Worm (Caenorhabditis elegans) whole organism, young adult: Measurements from ENCODE around the gene ent-5.
A peak's percentile ranks its signal among the peaks of the same experiment; 100 is the strongest.

Source experiments
- B0336.3 ChIP-seq: fragments of 200-800 bp; sonication (Bioruptor generic); IDR thresholded peaks from 2 replicates; pipeline ENCODE4 v1.3.6; 2022; ENCODE audit warnings: missing genetic modification characterization, missing compliant biosample characterization
- C17E4.6 ChIP-seq: fragments of 200-800 bp; sonication (Bioruptor generic); IDR thresholded peaks from 2 replicates; pipeline ENCODE4 v1.3.6; 2022; ENCODE audit warnings: missing genetic modification reagents, missing genetic modification characterization, missing compliant biosample characterization
- F10E7.11 ChIP-seq: sonication (generic microtip); optimal IDR thresholded peaks from 2 replicates; lab custom pipeline; 2017; ENCODE audit warnings: mild to moderate bottlenecking, missing genetic modification characterization, moderate library complexity, missing compliant biosample characterization
- F37B4.10 ChIP-seq: fragments of 200-800 bp; sonication (Bioruptor generic); IDR thresholded peaks from 2 replicates; pipeline ENCODE4 v1.3.6; 2022; ENCODE audit warnings: missing genetic modification characterization, missing compliant biosample characterization
- K11D2.4 ChIP-seq: fragments of 200-800 bp; sonication (Bioruptor generic); IDR thresholded peaks from 2 replicates; pipeline ENCODE4 v1.3.6; 2022; ENCODE audit warnings: missing genetic modification reagents, missing genetic modification characterization, missing compliant biosample characterization
- K12H6.12 ChIP-seq: fragments of 200-800 bp; sonication (Bioruptor generic); optimal IDR thresholded peaks from 2 replicates; lab custom pipeline; 2018; ENCODE audit warnings: mild to moderate bottlenecking, missing genetic modification characterization, missing compliant biosample characterization
- Y67H2A.10 ChIP-seq: fragments of 200-800 bp; sonication (Bioruptor generic); conservative IDR thresholded peaks from 2 replicates; pipeline ENCODE4 v1.3.6; 2022; ENCODE audit warnings: missing genetic modification reagents, missing genetic modification characterization, missing compliant biosample characterization
- akir-1 ChIP-seq: fragments of 200-800 bp; sonication (Bioruptor generic); optimal IDR thresholded peaks from 2 replicates; lab custom pipeline; 2018; ENCODE audit warnings: mild to moderate bottlenecking, missing genetic modification characterization, moderate library complexity, missing compliant biosample characterization
- athp-1 ChIP-seq: sonication (generic microtip); optimal IDR thresholded peaks from 2 replicates; lab custom pipeline; 2017; ENCODE audit warnings: mild to moderate bottlenecking, missing genetic modification characterization, missing compliant biosample characterization
- attf-5 ChIP-seq: fragments of 200-800 bp; sonication (Bioruptor generic); optimal IDR thresholded peaks from 2 replicates; lab custom pipeline; 2018; ENCODE audit warnings: mild to moderate bottlenecking, missing genetic modification characterization, missing compliant biosample characterization
- attf-6 ChIP-seq: fragments of 200-800 bp; sonication (Bioruptor generic); IDR thresholded peaks from 2 replicates; pipeline ENCODE4 v1.3.6; 2022; ENCODE audit warnings: missing genetic modification reagents, missing genetic modification characterization, missing compliant biosample characterization
- bed-1 ChIP-seq: fragments of 200-800 bp; sonication (Bioruptor generic); IDR thresholded peaks from 2 replicates; pipeline ENCODE4 v1.3.6; 2022; ENCODE audit warnings: missing genetic modification reagents, missing genetic modification characterization, missing compliant biosample characterization
- cebp-1 ChIP-seq, 2 experiments: fragments of 200-800 bp in 1 of 2; sonication (Bioruptor generic) in 1 of 2; sonication (generic microtip) in 1 of 2; IDR thresholded peaks in 1 of 2; optimal IDR thresholded peaks in 1 of 2; 2 replicates each; pipeline versions ENCODE4 v1.3.6 to Lab custom; 2017 to 2022; ENCODE audit warnings: missing compliant biosample characterization in 2 of 2, missing genetic modification characterization in 2 of 2, mild to moderate bottlenecking in 1 of 2, missing genetic modification reagents in 1 of 2, moderate library complexity in 1 of 2
- ceh-27 ChIP-seq: fragments of 200-800 bp; sonication (Bioruptor generic); optimal IDR thresholded peaks from 2 replicates; lab custom pipeline; 2018; ENCODE audit warnings: mild to moderate bottlenecking, missing genetic modification characterization, moderate library complexity, missing compliant biosample characterization
- ceh-58 ChIP-seq: fragments of 200-800 bp; sonication (Bioruptor generic); IDR thresholded peaks from 2 replicates; pipeline ENCODE4 v1.3.6; 2022; ENCODE audit warnings: missing genetic modification characterization, missing compliant biosample characterization
- die-1 ChIP-seq: sonication (generic microtip); optimal IDR thresholded peaks from 2 replicates; lab custom pipeline; 2016; ENCODE audit warnings: missing genotype, mild to moderate bottlenecking, missing genetic modification characterization, missing compliant biosample characterization
- dox-1 ChIP-seq: fragments of 200-800 bp; sonication (Bioruptor generic); IDR thresholded peaks from 2 replicates; pipeline ENCODE4 v1.3.6; 2022; ENCODE audit warnings: missing genetic modification reagents, missing genetic modification characterization, missing compliant biosample characterization
- efl-1 ChIP-seq: fragments of 150-350 bp; optimal IDR thresholded peaks from 2 replicates; lab custom pipeline; 2014; ENCODE audit warnings: missing biosample characterization, missing genetic modification reagents, missing genetic modification characterization
- egl-18 ChIP-seq: fragments of 200-800 bp; sonication (Bioruptor generic); IDR thresholded peaks from 2 replicates; pipeline ENCODE4 v1.3.6; 2022; ENCODE audit warnings: missing genetic modification reagents, missing genetic modification characterization, missing compliant biosample characterization
- egl-44 ChIP-seq: fragments of 200-800 bp; sonication (Bioruptor generic); IDR thresholded peaks from 2 replicates; pipeline ENCODE4 v1.3.6; 2022; ENCODE audit warnings: missing genetic modification reagents, missing genetic modification characterization, missing compliant biosample characterization
- ets-4 ChIP-seq: fragments of 200-800 bp; sonication (Bioruptor generic); optimal IDR thresholded peaks from 2 replicates; lab custom pipeline; 2018; ENCODE audit warnings: mild to moderate bottlenecking, missing genetic modification characterization, missing compliant biosample characterization
- hlh-26 ChIP-seq: fragments of 200-800 bp; sonication (Bioruptor generic); conservative IDR thresholded peaks from 2 replicates; pipeline ENCODE4 v1.3.6; 2022; ENCODE audit warnings: missing genetic modification reagents, missing genetic modification characterization, missing compliant biosample characterization
- hmg-1.2 ChIP-seq: fragments of 200-800 bp; sonication (Bioruptor generic); IDR thresholded peaks from 2 replicates; pipeline ENCODE4 v1.3.6; 2022; ENCODE audit warnings: missing genetic modification reagents, missing genetic modification characterization, missing compliant biosample characterization
- lin-26 ChIP-seq: fragments of 200-800 bp; sonication (Bioruptor generic); IDR thresholded peaks from 2 replicates; pipeline ENCODE4 v1.3.6; 2022; ENCODE audit warnings: missing genetic modification reagents, missing genetic modification characterization, missing compliant biosample characterization
- lin-40 ChIP-seq: sonication (generic microtip); optimal IDR thresholded peaks from 2 replicates; lab custom pipeline; 2016; ENCODE audit warnings: missing genetic modification characterization, mild to moderate bottlenecking, missing compliant biosample characterization, missing genotype, missing genetic modification reagents
- madf-10 ChIP-seq: sonication (generic microtip); optimal IDR thresholded peaks from 2 replicates; lab custom pipeline; 2016; ENCODE audit warnings: mild to moderate bottlenecking, missing genetic modification characterization, missing compliant biosample characterization
- madf-3 ChIP-seq: fragments of 200-800 bp; sonication (Bioruptor generic); IDR thresholded peaks from 2 replicates; pipeline ENCODE4 v1.3.6; 2022; ENCODE audit warnings: missing genetic modification reagents, missing genetic modification characterization, missing compliant biosample characterization
- madf-8 ChIP-seq: fragments of 200-800 bp; sonication (Bioruptor generic); conservative IDR thresholded peaks from 2 replicates; pipeline ENCODE4 v1.3.6; 2022; ENCODE audit warnings: missing genetic modification reagents, missing genetic modification characterization, missing compliant biosample characterization
- mcd-1 ChIP-seq: fragments of 200-800 bp; sonication (Bioruptor generic); IDR thresholded peaks from 2 replicates; pipeline ENCODE4 v1.3.6; 2022; ENCODE audit warnings: missing genetic modification reagents, missing genetic modification characterization, missing compliant biosample characterization
- nfya-1 ChIP-seq: sonication (generic microtip); optimal IDR thresholded peaks from 2 replicates; lab custom pipeline; 2017; ENCODE audit warnings: antibody characterized with exemption, missing compliant biosample characterization, missing genetic modification characterization, borderline replicate concordance; ENCODE audit not compliant: insufficient read depth
- nfyb-1 ChIP-seq: fragments of 200-800 bp; sonication (Bioruptor generic); IDR thresholded peaks from 2 replicates; pipeline ENCODE4 v1.3.6; 2022; ENCODE audit warnings: missing genetic modification reagents, missing genetic modification characterization, missing compliant biosample characterization
- pbrm-1 ChIP-seq: fragments of 200-800 bp; sonication (Bioruptor generic); IDR thresholded peaks from 2 replicates; pipeline ENCODE4 v1.3.6; 2022; ENCODE audit warnings: missing genetic modification reagents, missing genetic modification characterization, missing compliant biosample characterization
- tbp1 ChIP-seq: fragments of 200-800 bp; sonication (Bioruptor generic); optimal IDR thresholded peaks from 2 replicates; lab custom pipeline; 2018; ENCODE audit warnings: mild to moderate bottlenecking, missing genetic modification characterization, missing compliant biosample characterization
- zfh-2 ChIP-seq: fragments of 200-800 bp; sonication (Bioruptor generic); conservative IDR thresholded peaks from 2 replicates; pipeline ENCODE4 v1.3.6; 2022; ENCODE audit warnings: missing genetic modification reagents, missing genetic modification characterization, missing compliant biosample characterization
- zim-3 ChIP-seq: sonication (generic microtip); optimal IDR thresholded peaks from 2 replicates; lab custom pipeline; 2017; ENCODE audit warnings: mild to moderate bottlenecking, missing genetic modification characterization, moderate library complexity, missing compliant biosample characterization
- ztf-26 ChIP-seq: sonication (generic microtip); optimal IDR thresholded peaks from 2 replicates; lab custom pipeline; 2017; ENCODE audit warnings: missing genetic modification characterization, missing compliant biosample characterization
- ztf-6 ChIP-seq: fragments of 200-800 bp; sonication (Bioruptor generic); IDR thresholded peaks from 2 replicates; pipeline ENCODE4 v1.3.6; 2022; ENCODE audit warnings: missing genetic modification reagents, missing genetic modification characterization, missing compliant biosample characterization

The ent-5 gene

DNA sequence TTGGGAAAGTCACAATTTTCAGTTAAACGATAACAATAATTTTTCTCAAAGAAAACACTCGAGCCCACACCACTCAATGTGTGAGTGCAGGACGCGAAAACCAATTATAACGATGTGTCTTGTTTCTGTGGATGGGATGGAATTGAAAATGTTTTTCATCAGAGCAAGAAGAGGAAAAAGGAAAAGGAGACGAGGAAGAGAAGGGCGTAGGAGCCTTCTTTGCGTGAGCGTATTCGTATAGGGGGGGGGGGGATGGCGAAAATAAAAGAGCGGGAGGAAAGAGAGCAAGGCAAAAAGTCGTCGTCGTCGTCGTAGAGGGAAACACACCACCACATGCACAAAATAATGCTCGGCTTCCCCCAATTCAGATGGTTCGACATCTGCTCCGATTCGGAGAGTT, 29.0 kb downstream of the ent-5 start:
- TF ChIP-seq B0336.3 (GFP tag; lab: Robert Waterston, UW) (no peak), zfh-2 (GFP tag; lab: Robert Waterston, UW) (peak; percentile 67), athp-1 (tag; lab: Kevin White, UChicago) (no peak)
- TF ChIP-seq, all 124 proteins: peak for 1

- TF ChIP-seq cebp-1 (GFP tag; IDR thresholded peaks at IDR 0.05; lab: Robert Waterston, UW) (peak; percentile 85), cebp-1 (tag; optimal IDR thresholded peaks at IDR 0.05; lab: Kevin White, UChicago) (peak; percentile 93), tbp1 (GFP tag; lab: Kevin White, UChicago) (no peak), mcd-1 (GFP tag; lab: Robert Waterston, UW) (peak; percentile 45; the same call in 1 of the 2 replicates)
Measured at ce11 chrX:4619582-4619981, 29.4 kb downstream of the ent-5 start, which contains the start of gene pqn-65. Gene pqn-65 (minus strand): TSS chrX:4619635.

DNA sequence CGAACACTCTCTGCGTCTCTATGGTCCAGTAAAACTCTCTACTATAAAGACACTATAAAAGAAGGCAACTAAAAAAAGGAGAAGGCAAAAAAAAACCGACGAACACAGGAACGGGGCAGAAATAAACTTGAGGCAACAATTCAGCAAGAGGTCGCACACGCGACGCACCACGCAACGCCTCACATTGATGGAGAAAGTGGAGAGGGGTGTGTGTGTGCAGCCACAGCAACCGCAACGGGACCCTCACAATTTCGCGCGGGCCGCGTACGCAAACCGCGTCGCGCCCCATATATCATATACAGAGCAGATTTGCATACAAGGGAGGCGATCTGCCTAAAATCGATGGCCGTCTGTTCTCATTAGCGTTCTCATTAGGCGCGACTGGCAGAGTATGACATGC, 32.2 kb downstream of the ent-5 start:
- TF ChIP-seq efl-1 (peak; percentile 63), mcd-1 (GFP tag; lab: Robert Waterston, UW) (peak; percentile 44; the same call in 1 of the 2 replicates), egl-18 (GFP tag; lab: Robert Waterston, UW) (0 out of 2 replicates have a peak, but pooled peaks have one; percentile 6), nfyb-1 (GFP tag; lab: Robert Waterston, UW) (peak; percentile 54; the same call in 1 of the 2 replicates), lin-26 (GFP tag; lab: Robert Waterston, UW) (0 out of 2 replicates have a peak, but pooled peaks have one; percentile 42), F37B4.10 (GFP tag; lab: Robert Waterston, UW) (no peak), K11D2.4 (GFP tag; lab: Robert Waterston, UW) (0 out of 2 replicates have a peak, but pooled peaks have one; percentile 42), ceh-58 (GFP tag; lab: Robert Waterston, UW) (no peak), die-1 (tag; lab: Kevin White, UChicago) (peak; percentile 20), dox-1 (GFP tag; lab: Robert Waterston, UW) (peak; percentile 47; the same call in 1 of the 2 replicates), zim-3 (no peak), madf-8 (GFP tag; lab: Robert Waterston, UW) (no peak; the same call in 1 of the 2 replicates), cebp-1 (GFP tag; IDR thresholded peaks at IDR 0.05; lab: Robert Waterston, UW) (0 out of 2 replicates have a peak, but pooled peaks have one; percentile 30), cebp-1 (tag; optimal IDR thresholded peaks at IDR 0.05; lab: Kevin White, UChicago) (peak; percentile 55), C17E4.6 (0 out of 2 replicates have a peak, but pooled peaks have one; percentile 33), nfya-1 (tag; lab: Kevin White, UChicago) (no peak), madf-10 (tag; lab: Kevin White, UChicago) (peak; percentile 93), attf-6 (GFP tag; lab: Robert Waterston, UW) (no peak), pbrm-1 (0 out of 2 replicates have a peak, but pooled peaks have one; percentile 33), ceh-27 (peak; percentile 27), hlh-26 (GFP tag; lab: Robert Waterston, UW) (0 out of 2 replicates have a peak, but pooled peaks have one; percentile 57), F10E7.11 (peak; percentile 4), akir-1 (GFP tag; lab: Kevin White, UChicago) (no peak), zfh-2 (GFP tag; lab: Robert Waterston, UW) (peak; percentile 83), ztf-26 (peak; percentile 4), Y67H2A.10 (GFP tag; lab: Robert Waterston, UW) (no peak), hmg-1.2 (GFP tag; lab: Robert Waterston, UW) (peak; percentile 41; the same call in 1 of the 2 replicates), ets-4 (GFP tag; lab: Kevin White, UChicago) (peak; percentile 0), attf-5 (peak; percentile 52), bed-1 (no peak), ztf-6 (GFP tag; lab: Robert Waterston, UW) (peak; percentile 71; the same call in 1 of the 2 replicates), egl-44 (GFP tag; lab: Robert Waterston, UW) (0 out of 2 replicates have a peak, but pooled peaks have one; percentile 35), madf-3 (GFP tag; lab: Robert Waterston, UW) (peak; percentile 91), lin-40 (peak; percentile 27), K12H6.12 (no peak)
